Worm (Caenorhabditis elegans) whole organism, L4 larva: ENCODE measurements around the gene nex-3.

Source experiments
- T26A8.4 ChIP-seq: fragments of 200-800 bp; sonication (Bioruptor generic); IDR thresholded peaks from 2 replicates; pipeline ENCODE4 v1.3.6; 2022; ENCODE audit warnings: missing genetic modification characterization, missing compliant biosample characterization
- Y5F2A.4 ChIP-seq: fragments of 200-800 bp; sonication (Bioruptor generic); optimal IDR thresholded peaks from 2 replicates; lab custom pipeline; 2018; ENCODE audit warnings: mild to moderate bottlenecking, missing genetic modification characterization, missing compliant biosample characterization
- ces-1 ChIP-seq: fragments of 150-350 bp; sonication (generic microtip); optimal IDR thresholded peaks from 4 replicates; lab custom pipeline; 2014; ENCODE audit warnings: missing biosample characterization, missing genetic modification reagents, missing genetic modification characterization

- TF ChIP-seq ces-1 (GFP tag; lab: Kevin White, UChicago) (no peak), Y5F2A.4 (GFP tag; lab: Kevin White, UChicago) (no peak), T26A8.4 (no peak)
Observed at ce11 chrIII:4468812-4469211, 26.9 kb downstream of the nex-3 start, which contains the start of gene mstr-2.
